Worm (Caenorhabditis elegans): Measurements from ENCODE around the gene nhr-149.

DNA sequence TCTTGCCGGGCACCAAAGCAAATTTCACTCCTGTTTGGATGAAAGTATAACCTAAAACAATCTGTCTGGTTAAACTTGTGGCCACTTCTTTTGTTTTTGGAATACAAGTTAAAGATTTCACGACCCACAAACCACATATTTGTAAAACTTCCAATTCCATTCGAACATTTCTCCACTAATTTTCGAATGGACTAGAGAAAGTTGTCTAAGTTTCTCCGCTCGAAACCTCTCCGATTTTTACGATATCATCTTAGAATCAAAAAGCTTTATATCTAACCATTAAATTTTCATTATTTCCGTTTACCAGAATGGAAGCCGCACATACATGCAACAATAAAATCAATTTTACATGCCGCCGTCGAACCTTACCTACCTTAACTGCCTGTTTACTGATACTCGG, 51.0 kb downstream of the nhr-149 start, which contains the start of gene F07G11.3:
- no peak for TF ChIP-seq attf-6 (GFP tag; IDR thresholded peaks at IDR 0.05)
- TF ChIP-seq lsl-1 (GFP tag; optimal IDR thresholded peaks at IDR 0.05): no peak
- no peak for TF ChIP-seq him-1 (tag; optimal IDR thresholded peaks at IDR 0.05)
- TF ChIP-seq lin-26 (GFP tag; IDR thresholded peaks at IDR 0.05): no peak
- no peak for TF ChIP-seq unc-62 (GFP tag; optimal IDR thresholded peaks at IDR 0.05)
- no peak for TF ChIP-seq unc-130 (GFP tag; optimal IDR thresholded peaks at IDR 0.05)
- no peak for TF ChIP-seq egl-44 (GFP tag; IDR thresholded peaks at IDR 0.05)
- TF ChIP-seq nfyb-1 (GFP tag; IDR thresholded peaks at IDR 0.05): no peak
- TF ChIP-seq akir-1 (GFP tag; optimal IDR thresholded peaks at IDR 0.05): no peak
- no peak for TF ChIP-seq hmg-20 (GFP tag; IDR thresholded peaks at IDR 0.05)
- no peak for TF ChIP-seq dpl-1 (GFP tag; optimal IDR thresholded peaks at IDR 0.05)
